Fruit fly (Drosophila melanogaster): ENCODE measurements around the gene disp.

disp gene

DNA sequence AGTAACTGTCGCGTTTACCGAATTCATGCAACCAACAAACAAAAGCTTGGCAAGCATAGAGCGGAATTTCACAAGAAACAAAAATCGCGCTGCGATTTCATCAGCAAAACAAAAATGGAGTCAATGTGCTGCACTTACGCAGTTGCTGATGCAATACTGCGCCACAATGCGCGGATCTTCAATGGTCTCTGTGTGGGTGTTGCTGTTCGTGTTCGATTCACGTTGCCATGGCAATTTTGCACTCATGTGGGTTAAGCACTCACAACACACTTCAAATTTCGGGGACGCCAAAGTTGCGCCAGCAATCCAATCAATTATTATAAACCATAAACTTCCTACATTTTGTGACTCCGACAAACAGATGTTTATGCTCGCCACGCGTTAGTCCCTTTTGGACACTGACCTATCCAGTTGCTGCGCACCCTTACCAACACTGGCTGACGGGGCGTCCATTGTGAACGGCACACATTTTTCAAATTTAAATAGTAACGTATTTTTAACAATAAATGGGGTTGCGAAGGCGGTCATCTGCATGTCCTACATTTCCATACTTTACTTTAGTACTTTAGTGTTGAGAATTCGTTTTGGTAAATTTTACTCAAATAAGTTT lies 6.0 kb upstream of the disp start, which contains the start of gene CG2017 (continued):
- TF ChIP-seq ATbp (GFP tag; optimal IDR thresholded peaks at IDR 0.05) = no peak
- peak; percentile 15 for TF ChIP-seq CG2875 (GFP tag; optimal IDR thresholded peaks at IDR 0.05)
- TF ChIP-seq NK7.1 (GFP tag; optimal IDR thresholded peaks at IDR 0.05) = no peak
- no peak for TF ChIP-seq dati (GFP tag; IDR thresholded peaks at IDR 0.05)
- TF ChIP-seq ac (GFP tag; optimal IDR thresholded peaks at IDR 0.05) = no peak
- TF ChIP-seq CG7839 (tag; optimal IDR thresholded peaks at IDR 0.05) = peak; percentile 24
- peak; percentile 53 for TF ChIP-seq bab2 (GFP tag; optimal IDR thresholded peaks at IDR 0.05)
- TF ChIP-seq lola (GFP tag; optimal IDR thresholded peaks at IDR 0.05) = no peak
- TF ChIP-seq her (GFP tag; optimal IDR thresholded peaks at IDR 0.05) = peak; percentile 52
- no peak for TF ChIP-seq en (GFP tag; optimal IDR thresholded peaks at IDR 0.05)
- peak; percentile 20 for TF ChIP-seq Nf-YC (tag; optimal IDR thresholded peaks at IDR 0.05)
- peak; percentile 46 for TF ChIP-seq CG12659 (GFP tag; optimal IDR thresholded peaks at IDR 0.05)
- peak; percentile 11 for TF ChIP-seq slp2 (GFP tag; optimal IDR thresholded peaks at IDR 0.05)
- TF ChIP-seq CG6854 (GFP tag; optimal IDR thresholded peaks at IDR 0.05) = no peak
- peak; percentile 43 for TF ChIP-seq Side (GFP tag; optimal IDR thresholded peaks at IDR 0.05)
- TF ChIP-seq CG16779 (GFP tag; IDR thresholded peaks at IDR 0.05) = no peak
- TF ChIP-seq chn (GFP tag; optimal IDR thresholded peaks at IDR 0.05) = peak; percentile 48
- TF ChIP-seq CG18619 (GFP tag; optimal IDR thresholded peaks at IDR 0.05) = peak; percentile 25
- no peak for TF ChIP-seq CG7556 (GFP tag; optimal IDR thresholded peaks at IDR 0.05)
- no peak for TF ChIP-seq Ada2b (GFP tag; IDR thresholded peaks at IDR 0.05)
- no peak for TF ChIP-seq CG30020 (tag; optimal IDR thresholded peaks at IDR 0.05)
- no peak for TF ChIP-seq trh (GFP tag; optimal IDR thresholded peaks at IDR 0.05)
- TF ChIP-seq Antp (GFP tag; optimal IDR thresholded peaks at IDR 0.05) = peak; percentile 53
- TF ChIP-seq Dbx (GFP tag; IDR thresholded peaks at IDR 0.05) = peak; percentile 75
- no peak for TF ChIP-seq bsh (GFP tag; optimal IDR thresholded peaks at IDR 0.05)
- TF ChIP-seq Mes4 (GFP tag; optimal IDR thresholded peaks at IDR 0.05) = no peak
- TF ChIP-seq lmd (GFP tag; IDR thresholded peaks at IDR 0.05) = peak; percentile 35; the same call in 1 of the 2 replicates
- peak; percentile 2 for TF ChIP-seq pfk (GFP tag; optimal IDR thresholded peaks at IDR 0.05)
- no peak for TF ChIP-seq CG5180 (GFP tag; optimal IDR thresholded peaks at IDR 0.05)
- no peak for TF ChIP-seq CG31365 (tag; optimal IDR thresholded peaks at IDR 0.05)
- TF ChIP-seq Dip3 (GFP tag; optimal IDR thresholded peaks at IDR 0.05) = peak; percentile 52
- TF ChIP-seq gsb-n (tag; optimal IDR thresholded peaks at IDR 0.05) = peak; percentile 42
- TF ChIP-seq sc (optimal IDR thresholded peaks at IDR 0.05) = no peak
- no peak for TF ChIP-seq sc (GFP tag; optimal IDR thresholded peaks at IDR 0.05)
- peak; percentile 31 for TF ChIP-seq CG1647 (GFP tag; optimal IDR thresholded peaks at IDR 0.05)
- no peak for TF ChIP-seq slou (GFP tag; optimal IDR thresholded peaks at IDR 0.05)
- no peak for TF ChIP-seq br (optimal IDR thresholded peaks at IDR 0.05)
- TF ChIP-seq ranshi (GFP tag; IDR thresholded peaks at IDR 0.05) = no peak
- peak; percentile 22 for TF ChIP-seq CG8089 (GFP tag; optimal IDR thresholded peaks at IDR 0.05)
- TF ChIP-seq Taf1 (GFP tag; IDR thresholded peaks at IDR 0.05) = no peak
- 0 out of 2 replicates have a peak, but pooled peaks have one; percentile 18 for TF ChIP-seq CG6272 (GFP tag; IDR thresholded peaks at IDR 0.05)
- no peak for TF ChIP-seq kah (GFP tag; optimal IDR thresholded peaks at IDR 0.05)
- TF ChIP-seq CG13624 (GFP tag; optimal IDR thresholded peaks at IDR 0.05) = peak; percentile 69
- no peak for TF ChIP-seq pan (optimal IDR thresholded peaks at IDR 0.05)
- TF ChIP-seq pan (GFP tag; optimal IDR thresholded peaks at IDR 0.05 in 1 of 2, IDR thresholded peaks at IDR 0.05 in 1 of 2) = no peak
- no peak for TF ChIP-seq oc (tag; optimal IDR thresholded peaks at IDR 0.05)
- TF ChIP-seq CG13123 (GFP tag; optimal IDR thresholded peaks at IDR 0.05) = no peak
- TF ChIP-seq Atf6 (GFP tag; IDR thresholded peaks at IDR 0.05) = peak; percentile 36; the same call in 1 of the 2 replicates
- TF ChIP-seq schlank (tag; optimal IDR thresholded peaks at IDR 0.05) = no peak
- no peak for TF ChIP-seq CG31388 (GFP tag; optimal IDR thresholded peaks at IDR 0.05)
- TF ChIP-seq ab (GFP tag; optimal IDR thresholded peaks at IDR 0.05) = peak; percentile 19
- peak; percentile 57 for TF ChIP-seq CG17912 (GFP tag; optimal IDR thresholded peaks at IDR 0.05)

All from whole organism, embryonic.